Fruit fly (Drosophila melanogaster) whole organism, embryonic: ENCODE results near the gene PH4alphaEFB.

Experiments
- Ada2b ChIP-seq: fragments of 200-800 bp; sonication (Bioruptor generic); IDR thresholded peaks from 2 replicates; pipeline ENCODE4 v1.3.6; 2022; ENCODE audit warnings: missing biosample characterization, missing genetic modification characterization
- Atf-2 ChIP-seq: fragments of 200-800 bp; sonication (Bioruptor generic); optimal IDR thresholded peaks from 2 replicates; lab custom pipeline; 2016; ENCODE audit warnings: missing biosample characterization, missing genetic modification characterization
- Awh ChIP-seq: fragments of 200-800 bp; sonication (Bioruptor generic); IDR thresholded peaks from 2 replicates; pipeline ENCODE4, ENCODE4 v1.3.6; 2022; ENCODE audit warnings: missing biosample characterization, missing genetic modification characterization
- BEAF-32 ChIP-seq: fragments of 200-800 bp; sonication (Bioruptor generic); optimal IDR thresholded peaks from 3 replicates; lab custom pipeline; 2017; ENCODE audit warnings: missing biosample characterization, missing genetic modification characterization, mild to moderate bottlenecking, moderate library complexity, missing genetic modification reagents
- Bdp1 ChIP-seq: fragments of 200-800 bp; sonication (Bioruptor generic); optimal IDR thresholded peaks from 3 replicates; lab custom pipeline; 2016; ENCODE audit warnings: missing biosample characterization, missing genetic modification characterization
- CG1233 ChIP-seq: fragments of 200-800 bp; sonication (Bioruptor generic); optimal IDR thresholded peaks from 4 replicates; lab custom pipeline; 2018; ENCODE audit warnings: missing biosample characterization, mild to moderate bottlenecking, missing genetic modification characterization
- CG1529 ChIP-seq: fragments of 200-800 bp; sonication (Bioruptor generic); optimal IDR thresholded peaks from 3 replicates; lab custom pipeline; 2018; ENCODE audit warnings: missing biosample characterization, missing genetic modification characterization
- CG1647 ChIP-seq: fragments of 200-800 bp; sonication (Bioruptor generic); optimal IDR thresholded peaks from 3 replicates; lab custom pipeline; 2016; ENCODE audit warnings: missing biosample characterization, missing genetic modification characterization
- CG2199 ChIP-seq: fragments of 200-800 bp; sonication (Bioruptor generic); IDR thresholded peaks from 3 replicates; pipeline ENCODE4 v1.3.6; 2022; ENCODE audit warnings: missing biosample characterization, missing genetic modification characterization
- CG33213 ChIP-seq: fragments of 200-800 bp; sonication (Bioruptor generic); optimal IDR thresholded peaks from 3 replicates; lab custom pipeline; 2016; ENCODE audit warnings: missing biosample characterization, missing genetic modification characterization
- CG3407 ChIP-seq: fragments of 200-800 bp; sonication (Bioruptor generic); optimal IDR thresholded peaks from 2 replicates; lab custom pipeline; 2018; ENCODE audit warnings: missing biosample characterization, mild to moderate bottlenecking, missing genetic modification characterization
- CG34422 ChIP-seq: fragments of 200-800 bp; sonication (Bioruptor generic); IDR thresholded peaks from 3 replicates; pipeline ENCODE4 v1.3.6; 2022; ENCODE audit warnings: missing biosample characterization, missing genetic modification characterization
- CG4424 ChIP-seq: fragments of 200-800 bp; sonication (Bioruptor generic); optimal IDR thresholded peaks from 3 replicates; lab custom pipeline; 2016; ENCODE audit warnings: missing biosample characterization, missing genetic modification characterization
- CG6254 ChIP-seq: fragments of 200-800 bp; sonication (Bioruptor generic); optimal IDR thresholded peaks from 3 replicates; lab custom pipeline; 2017; ENCODE audit warnings: mild to moderate bottlenecking, missing biosample characterization, missing genetic modification reagents, missing genetic modification characterization
- CG6689 ChIP-seq: fragments of 200-800 bp; sonication (Bioruptor generic); IDR thresholded peaks from 2 replicates; pipeline ENCODE4 v1.3.6; 2022; ENCODE audit warnings: missing biosample characterization, missing genetic modification characterization
- CG6791 ChIP-seq: fragments of 200-800 bp; sonication (Bioruptor generic); IDR thresholded peaks from 3 replicates; pipeline ENCODE4 v1.3.6; 2022; ENCODE audit warnings: missing biosample characterization, missing genetic modification characterization; ENCODE audit not compliant: partially characterized antibody
- CG8359 ChIP-seq: fragments of 200-800 bp; sonication (Bioruptor generic); optimal IDR thresholded peaks from 2 replicates; lab custom pipeline; 2017; ENCODE audit warnings: missing biosample characterization, mild to moderate bottlenecking, missing genetic modification characterization, borderline replicate concordance
- CG9817 ChIP-seq: fragments of 200-800 bp; sonication (Bioruptor generic); optimal IDR thresholded peaks from 2 replicates; lab custom pipeline; 2018; ENCODE audit warnings: missing biosample characterization, mild to moderate bottlenecking, missing genetic modification characterization, moderate library complexity
- D ChIP-seq, 2 experiments: fragments of 200-800 bp in 1 of 2; fragments of >200 bp in 1 of 2; sonication (Bioruptor generic) in 1 of 2; optimal IDR thresholded peaks; 2 replicates in 1 of 2; 3 replicates in 1 of 2; lab custom pipeline; 2017; ENCODE audit warnings: mild to moderate bottlenecking in 1 of 2, missing biosample characterization in 1 of 2, missing genetic modification characterization in 1 of 2, missing genetic modification reagents in 1 of 2
- Deaf1 ChIP-seq: fragments of 200-800 bp; optimal IDR thresholded peaks from 3 replicates; lab custom pipeline; 2019; ENCODE audit warnings: missing biosample characterization, mild to moderate bottlenecking, missing genetic modification characterization, moderate library complexity
- Doc3 ChIP-seq: fragments of 200-800 bp; sonication (Bioruptor generic); IDR thresholded peaks from 3 replicates; pipeline ENCODE4 v1.3.6; 2022; ENCODE audit warnings: missing biosample characterization, missing genetic modification characterization; ENCODE audit not compliant: partially characterized antibody
- HLH54F ChIP-seq: fragments of 200-800 bp; sonication (Bioruptor generic); optimal IDR thresholded peaks from 3 replicates; lab custom pipeline; 2016; ENCODE audit warnings: missing biosample characterization, missing genetic modification characterization
- Hr3 ChIP-seq: fragments of 200-800 bp; sonication (Bioruptor generic); optimal IDR thresholded peaks from 3 replicates; lab custom pipeline; 2016; ENCODE audit warnings: missing biosample characterization, missing genetic modification characterization
- Lhr ChIP-seq: fragments of 200-800 bp; sonication (Bioruptor generic); optimal IDR thresholded peaks from 3 replicates; lab custom pipeline; 2017; ENCODE audit warnings: mild to moderate bottlenecking, missing biosample characterization, missing genetic modification reagents, missing genetic modification characterization
- Max ChIP-seq: fragments of 200-800 bp; sonication (Bioruptor generic); optimal IDR thresholded peaks from 2 replicates; lab custom pipeline; 2016; ENCODE audit warnings: missing biosample characterization, mild to moderate bottlenecking, missing genetic modification characterization
- Mrtf ChIP-seq: fragments of 200-800 bp; sonication (Bioruptor generic); IDR thresholded peaks from 3 replicates; pipeline ENCODE4 v1.3.6; 2022; ENCODE audit warnings: missing biosample characterization, missing genetic modification characterization
- NFAT ChIP-seq: fragments of 200-800 bp; sonication (Bioruptor generic); IDR thresholded peaks from 2 replicates; pipeline ENCODE4 v1.3.6; 2022; ENCODE audit warnings: missing biosample characterization, missing genetic modification characterization
- Oli ChIP-seq: fragments of 200-800 bp; sonication (Bioruptor generic); optimal IDR thresholded peaks from 2 replicates; lab custom pipeline; 2018; ENCODE audit warnings: missing biosample characterization, mild to moderate bottlenecking, missing genetic modification characterization, moderate library complexity
- Ravus ChIP-seq: fragments of 200-800 bp; sonication (Bioruptor generic); IDR thresholded peaks from 2 replicates; pipeline ENCODE4 v1.3.6; 2022; ENCODE audit warnings: missing biosample characterization, missing genetic modification characterization
- Sin3A ChIP-seq: fragments of >200 bp; optimal IDR thresholded peaks from 2 replicates; lab custom pipeline; 2018
- ara ChIP-seq: fragments of 200-800 bp; sonication (Bioruptor generic); IDR thresholded peaks from 2 replicates; pipeline ENCODE4 v1.3.6; 2022; ENCODE audit warnings: missing biosample characterization, missing genetic modification characterization
- ase ChIP-seq: fragments of 200-800 bp; sonication (Bioruptor generic); IDR thresholded peaks from 3 replicates; pipeline ENCODE4 v1.3.6; 2022; ENCODE audit warnings: missing biosample characterization, missing genetic modification characterization
- bsh ChIP-seq, 2 experiments: fragments of 200-800 bp; sonication (Bioruptor generic); optimal IDR thresholded peaks; 2 replicates each; lab custom pipeline; 2017 to 2018; ENCODE audit warnings: mild to moderate bottlenecking in 2 of 2, missing biosample characterization in 2 of 2, missing genetic modification characterization in 2 of 2, moderate library complexity in 1 of 2
- caup ChIP-seq: fragments of 200-800 bp; sonication (Bioruptor generic); optimal IDR thresholded peaks from 3 replicates; lab custom pipeline; 2017; ENCODE audit warnings: missing biosample characterization, mild to moderate bottlenecking, missing genetic modification characterization, moderate library complexity; ENCODE audit not compliant: severe bottlenecking
- crc ChIP-seq: fragments of 200-800 bp; sonication (Bioruptor generic); optimal IDR thresholded peaks from 2 replicates; lab custom pipeline; 2016; ENCODE audit warnings: missing biosample characterization, missing genetic modification characterization
- croc ChIP-seq: fragments of 200-800 bp; sonication (Bioruptor generic); conservative IDR thresholded peaks from 3 replicates; pipeline ENCODE4 v1.3.6; 2022; ENCODE audit warnings: missing biosample characterization, missing genetic modification characterization
- danr ChIP-seq: fragments of 200-800 bp; sonication (Bioruptor generic); IDR thresholded peaks from 2 replicates; pipeline ENCODE4 v1.3.6; 2022; ENCODE audit warnings: missing biosample characterization, missing genetic modification characterization
- dm ChIP-seq: fragments of 200-800 bp; sonication (Bioruptor generic); optimal IDR thresholded peaks from 3 replicates; lab custom pipeline; 2016; ENCODE audit warnings: missing biosample characterization, missing genetic modification characterization
- esg ChIP-seq: fragments of 200-800 bp; sonication (Bioruptor generic); conservative IDR thresholded peaks from 2 replicates; pipeline ENCODE4 v1.3.6; 2022; ENCODE audit warnings: missing biosample characterization, missing genetic modification characterization
- exex ChIP-seq: fragments of 200-800 bp; sonication (Bioruptor generic); optimal IDR thresholded peaks from 4 replicates; lab custom pipeline; 2018; ENCODE audit warnings: missing biosample characterization, mild to moderate bottlenecking, missing genetic modification characterization, moderate library complexity
- fd3F ChIP-seq: fragments of 200-800 bp; sonication (Bioruptor generic); optimal IDR thresholded peaks from 2 replicates; lab custom pipeline; 2018; ENCODE audit warnings: missing biosample characterization, mild to moderate bottlenecking, missing genetic modification characterization, moderate library complexity
- fd96Cb ChIP-seq: fragments of 200-800 bp; sonication (Bioruptor generic); optimal IDR thresholded peaks from 2 replicates; lab custom pipeline; 2018; ENCODE audit warnings: missing biosample characterization, mild to moderate bottlenecking, missing genetic modification characterization, moderate library complexity
- ftz-f1 ChIP-seq: fragments of 200-800 bp; sonication (Bioruptor generic); optimal IDR thresholded peaks from 2 replicates; lab custom pipeline; 2016; ENCODE audit warnings: missing biosample characterization, missing genetic modification characterization
- gce ChIP-seq: fragments of 200-800 bp; sonication (Bioruptor generic); IDR thresholded peaks from 3 replicates; pipeline ENCODE4 v1.3.6; 2022; ENCODE audit warnings: missing biosample characterization, missing genetic modification characterization
- gcm2 ChIP-seq: fragments of 200-800 bp; sonication (Bioruptor generic); optimal IDR thresholded peaks from 2 replicates; lab custom pipeline; 2016; ENCODE audit warnings: missing biosample characterization, missing genetic modification characterization
- gsb-n ChIP-seq: fragments of 200-800 bp; sonication (Bioruptor generic); optimal IDR thresholded peaks from 3 replicates; lab custom pipeline; 2018; ENCODE audit warnings: missing biosample characterization, mild to moderate bottlenecking, missing genetic modification characterization
- nau ChIP-seq: fragments of 200-800 bp; sonication (Bioruptor generic); optimal IDR thresholded peaks from 3 replicates; lab custom pipeline; 2017; ENCODE audit warnings: missing biosample characterization, mild to moderate bottlenecking, missing genetic modification characterization, missing genetic modification reagents
- phol ChIP-seq: fragments of 200-800 bp; sonication (Bioruptor generic); optimal IDR thresholded peaks from 3 replicates; lab custom pipeline; 2018; ENCODE audit warnings: missing biosample characterization, mild to moderate bottlenecking, missing genetic modification characterization, moderate library complexity
- slou ChIP-seq: fragments of 200-800 bp; sonication (Bioruptor generic); optimal IDR thresholded peaks from 3 replicates; lab custom pipeline; 2016; ENCODE audit warnings: missing biosample characterization, missing genetic modification characterization
- twi ChIP-seq: fragments of 200-800 bp; optimal IDR thresholded peaks from 2 replicates; lab custom pipeline; 2019; ENCODE audit warnings: missing biosample characterization, mild to moderate bottlenecking, missing genetic modification characterization, moderate library complexity

The PH4alphaEFB gene

dm6 chr3R:30531129-30531708, 65.4 kb downstream of the PH4alphaEFB start (continued):
- no peak for TF ChIP-seq crc (GFP tag; lab: Kevin White, UChicago)
- TF ChIP-seq Sin3A (lab: Kevin White, UChicago) = no peak
- TF ChIP-seq Deaf1 (tag; lab: Kevin White, UChicago) = no peak
- no peak for TF ChIP-seq gcm2 (GFP tag; lab: Kevin White, UChicago)
- peak; percentile 3 to 28 for TF ChIP-seq bsh (GFP tag; optimal IDR thresholded peaks at IDR 0.05; lab: Kevin White, UChicago)
- no peak for TF ChIP-seq Lhr (GFP tag; lab: Kevin White, UChicago)
- TF ChIP-seq caup = no peak
- no peak for TF ChIP-seq esg (GFP tag; lab: Robert Waterston, UW)
- TF ChIP-seq BEAF-32 = no peak
- TF ChIP-seq Awh (GFP tag; lab: Robert Waterston, UW) = no peak
- TF ChIP-seq fd3F = no peak
- TF ChIP-seq Mrtf = no peak
- TF ChIP-seq phol (tag; lab: Kevin White, UChicago) = peak; percentile 40
- TF ChIP-seq CG6254 = peak; percentile 9
- TF ChIP-seq CG33213 = no peak
- no peak for TF ChIP-seq danr (GFP tag; lab: Robert Waterston, UW)
- no peak for TF ChIP-seq CG6791 (GFP tag; lab: Robert Waterston, UW)
- TF ChIP-seq exex (tag; lab: Kevin White, UChicago) = no peak
- TF ChIP-seq CG9817 (tag; lab: Kevin White, UChicago) = no peak
- TF ChIP-seq ara = no peak
- no peak for TF ChIP-seq gce (GFP tag; lab: Robert Waterston, UW)
- TF ChIP-seq ftz-f1 (GFP tag; lab: Kevin White, UChicago) = no peak
- no peak for TF ChIP-seq dm (GFP tag; lab: Kevin White, UChicago)
- no peak for TF ChIP-seq Max (GFP tag; lab: Kevin White, UChicago)
- peak; percentile 10 for TF ChIP-seq Oli (tag; lab: Kevin White, UChicago)
- TF ChIP-seq CG1647 (GFP tag; lab: Kevin White, UChicago) = no peak
- TF ChIP-seq Atf-2 (GFP tag; lab: Kevin White, UChicago) = no peak
- no peak; the same call in 2 of the 3 replicates for TF ChIP-seq croc (GFP tag; lab: Robert Waterston, UW)
- TF ChIP-seq HLH54F (GFP tag; lab: Kevin White, UChicago) = no peak
- peak; percentile 27 for TF ChIP-seq fd96Cb
- TF ChIP-seq CG1529 = no peak
- no peak for TF ChIP-seq CG34422
- no peak for TF ChIP-seq CG3407 (GFP tag; lab: Kevin White, UChicago)
- TF ChIP-seq nau (GFP tag; lab: Kevin White, UChicago) = no peak

- TF ChIP-seq NFAT (GFP tag; lab: Robert Waterston, UW) (0 out of 2 replicates have a peak, but pooled peaks have one; percentile 7), Doc3 (GFP tag; lab: Robert Waterston, UW) (no peak; the same call in 2 of the 3 replicates), ase (GFP tag; lab: Robert Waterston, UW) (no peak), CG6689 (GFP tag; lab: Robert Waterston, UW) (peak; percentile 52), Hr3 (GFP tag; lab: Kevin White, UChicago) (peak; percentile 23), Ada2b (GFP tag; lab: Robert Waterston, UW) (0 out of 2 replicates have a peak, but pooled peaks have one; percentile 30), slou (GFP tag; lab: Kevin White, UChicago) (no peak), Ravus (GFP tag; lab: Robert Waterston, UW) (no peak; the same call in 1 of the 2 replicates), D (optimal IDR thresholded peaks at IDR 0.05; lab: Kevin White, UChicago) (no peak), D (GFP tag; optimal IDR thresholded peaks at IDR 0.05; lab: Kevin White, UChicago) (peak; percentile 38), CG8359 (GFP tag; lab: Kevin White, UChicago) (peak; percentile 41), Bdp1 (no peak), CG1233 (GFP tag; lab: Kevin White, UChicago) (peak; percentile 2), CG4424 (GFP tag; lab: Kevin White, UChicago) (peak; percentile 36), twi (peak; percentile 30), gsb-n (tag; lab: Kevin White, UChicago) (peak; percentile 45), CG2199 (GFP tag; lab: Robert Waterston, UW) (no peak)
Observed at dm6 chr3R:30531989-30532653, 66.3 kb downstream of the PH4alphaEFB start, which contains the start of gene tmod. tmod (plus strand) TSS chr3R:30532607.
